Fruit fly (Drosophila melanogaster): ENCODE data around the gene CG14507.

- TF ChIP-seq CG8478 (optimal IDR thresholded peaks at IDR 0.05): no peak
- TF ChIP-seq Dll (optimal IDR thresholded peaks at IDR 0.05): peak; percentile 11
- no peak for TF ChIP-seq pan (optimal IDR thresholded peaks at IDR 0.05)
Observed at dm6 chr3R:29210542-29211393, 16.8 kb downstream of the CG14507 start.

Measured in whole organism.